Fruit fly (Drosophila melanogaster) whole organism, embryonic: Measurements from ENCODE around the gene vkg.

Experiments
- ATbp ChIP-seq: fragments of 200-800 bp; sonication (Bioruptor generic); optimal IDR thresholded peaks from 2 replicates; lab custom pipeline; 2017; ENCODE audit warnings: missing biosample characterization, mild to moderate bottlenecking, missing genetic modification characterization, missing genetic modification reagents
- Aef1 ChIP-seq: fragments of 200-800 bp; sonication (Bioruptor generic); IDR thresholded peaks from 3 replicates; pipeline ENCODE4 v1.3.6; 2022; ENCODE audit warnings: missing biosample characterization, missing genetic modification characterization
- Bgb ChIP-seq: fragments of 200-800 bp; sonication (Bioruptor generic); IDR thresholded peaks from 2 replicates; pipeline ENCODE4 v1.3.6; 2022; ENCODE audit warnings: missing biosample characterization, missing genetic modification characterization; ENCODE audit not compliant: partially characterized antibody
- CG10543 ChIP-seq: fragments of 200-800 bp; sonication (Bioruptor generic); optimal IDR thresholded peaks from 3 replicates; lab custom pipeline; 2017; ENCODE audit warnings: missing biosample characterization, mild to moderate bottlenecking, missing genetic modification characterization, moderate library complexity
- CG11093 ChIP-seq: fragments of 200-800 bp; sonication (Bioruptor generic); IDR thresholded peaks from 3 replicates; pipeline ENCODE4 v1.3.6; 2022; ENCODE audit warnings: missing biosample characterization, missing genetic modification characterization
- CG12769 ChIP-seq: fragments of 200-800 bp; sonication (Bioruptor generic); optimal IDR thresholded peaks from 2 replicates; lab custom pipeline; 2019; ENCODE audit warnings: missing biosample characterization, mild to moderate bottlenecking, missing genetic modification characterization, moderate library complexity
- CG16815 ChIP-seq: fragments of 200-800 bp; sonication (Bioruptor generic); optimal IDR thresholded peaks from 3 replicates; lab custom pipeline; 2017; ENCODE audit warnings: missing biosample characterization, mild to moderate bottlenecking, missing genetic modification characterization
- CG17568 ChIP-seq: fragments of 200-800 bp; sonication (Bioruptor generic); optimal IDR thresholded peaks from 2 replicates; lab custom pipeline; 2018; ENCODE audit warnings: missing biosample characterization, mild to moderate bottlenecking, missing genetic modification characterization, moderate library complexity
- CG3163 ChIP-seq: fragments of 200-800 bp; sonication (Bioruptor generic); optimal IDR thresholded peaks from 3 replicates; lab custom pipeline; 2016; ENCODE audit warnings: missing biosample characterization, missing genetic modification characterization
- CG34422 ChIP-seq: fragments of 200-800 bp; sonication (Bioruptor generic); IDR thresholded peaks from 3 replicates; pipeline ENCODE4 v1.3.6; 2022; ENCODE audit warnings: missing biosample characterization, missing genetic modification characterization
- CG43689 ChIP-seq: fragments of 200-800 bp; sonication (Bioruptor generic); IDR thresholded peaks from 2 replicates; pipeline ENCODE4 v1.3.6; 2022; ENCODE audit warnings: missing biosample characterization, missing genetic modification characterization
- CG6254 ChIP-seq: fragments of 200-800 bp; sonication (Bioruptor generic); optimal IDR thresholded peaks from 3 replicates; lab custom pipeline; 2017; ENCODE audit warnings: mild to moderate bottlenecking, missing biosample characterization, missing genetic modification reagents, missing genetic modification characterization
- CG7372 ChIP-seq: fragments of 200-800 bp; sonication (Bioruptor generic); IDR thresholded peaks from 2 replicates; pipeline ENCODE4 v1.3.6; 2022; ENCODE audit warnings: missing biosample characterization, missing genetic modification characterization
- CG8089 ChIP-seq: fragments of 200-800 bp; sonication (Bioruptor generic); optimal IDR thresholded peaks from 3 replicates; lab custom pipeline; 2016; ENCODE audit warnings: missing biosample characterization, missing genetic modification characterization
- Chrac-16 ChIP-seq: fragments of 200-800 bp; sonication (Bioruptor generic); optimal IDR thresholded peaks from 3 replicates; lab custom pipeline; 2016; ENCODE audit warnings: missing biosample characterization, missing genetic modification characterization
- Deaf1 ChIP-seq: fragments of 200-800 bp; optimal IDR thresholded peaks from 3 replicates; lab custom pipeline; 2019; ENCODE audit warnings: missing biosample characterization, mild to moderate bottlenecking, missing genetic modification characterization, moderate library complexity
- Dfd ChIP-seq, 2 experiments: fragments of >200 bp; optimal IDR thresholded peaks; 2 replicates each; lab custom pipeline; 2017; ENCODE audit warnings: missing biosample characterization in 2 of 2, missing genetic modification characterization in 2 of 2
- E2f1 ChIP-seq: fragments of 200-800 bp; sonication (Bioruptor generic); IDR thresholded peaks from 2 replicates; pipeline ENCODE4 v1.3.6; 2022; ENCODE audit warnings: missing biosample characterization, missing genetic modification characterization
- Gsc ChIP-seq: fragments of 200-800 bp; sonication (Bioruptor generic); IDR thresholded peaks from 2 replicates; pipeline ENCODE4 v1.3.6; 2022; ENCODE audit warnings: missing biosample characterization, missing genetic modification characterization
- HLHmδ ChIP-seq: fragments of 200-800 bp; sonication (Bioruptor generic); optimal IDR thresholded peaks from 2 replicates; lab custom pipeline; 2018; ENCODE audit warnings: missing biosample characterization, mild to moderate bottlenecking, missing genetic modification characterization, moderate library complexity
- Hr78 ChIP-seq, 2 experiments: fragments of 200-800 bp in 1 of 2; fragments of >200 bp in 1 of 2; sonication (Bioruptor generic) in 1 of 2; optimal IDR thresholded peaks; 2 replicates each; lab custom pipeline; 2017 to 2019; ENCODE audit warnings: missing biosample characterization in 2 of 2, missing genetic modification characterization in 2 of 2, mild to moderate bottlenecking in 1 of 2, moderate library complexity in 1 of 2
- Hsf ChIP-seq: fragments of 200-800 bp; sonication (Bioruptor generic); optimal IDR thresholded peaks from 3 replicates; lab custom pipeline; 2016; ENCODE audit warnings: missing biosample characterization, missing genetic modification characterization
- Jarid2 ChIP-seq: fragments of 200-800 bp; sonication (Bioruptor generic); optimal IDR thresholded peaks from 3 replicates; lab custom pipeline; 2017; ENCODE audit warnings: mild to moderate bottlenecking, missing biosample characterization, missing genetic modification reagents, missing genetic modification characterization
- Nf-YC ChIP-seq: fragments of 200-800 bp; optimal IDR thresholded peaks from 3 replicates; lab custom pipeline; 2019; ENCODE audit warnings: missing biosample characterization, mild to moderate bottlenecking, missing genetic modification characterization, moderate library complexity
- Optix ChIP-seq: fragments of 200-800 bp; sonication (Bioruptor generic); IDR thresholded peaks from 3 replicates; pipeline ENCODE4 v1.3.6; 2022; ENCODE audit warnings: missing biosample characterization, missing genetic modification characterization
- PHDP ChIP-seq: fragments of 200-800 bp; sonication (Bioruptor generic); optimal IDR thresholded peaks from 3 replicates; lab custom pipeline; 2018; ENCODE audit warnings: missing biosample characterization, mild to moderate bottlenecking, missing genetic modification characterization, moderate library complexity
- Spps ChIP-seq: fragments of 200-800 bp; sonication (Bioruptor generic); optimal IDR thresholded peaks from 2 replicates; lab custom pipeline; 2018; ENCODE audit warnings: missing biosample characterization, mild to moderate bottlenecking, missing genetic modification characterization
- Usf ChIP-seq: fragments of 200-800 bp; sonication (Bioruptor generic); optimal IDR thresholded peaks from 2 replicates; lab custom pipeline; 2017; ENCODE audit warnings: missing genotype, missing biosample characterization, missing genetic modification characterization
- al ChIP-seq: fragments of 200-800 bp; sonication (Bioruptor generic); IDR thresholded peaks from 2 replicates; pipeline ENCODE4 v1.3.6; 2022; ENCODE audit warnings: missing biosample characterization, missing genetic modification characterization
- bab2 ChIP-seq: fragments of 200-800 bp; sonication (Bioruptor generic); optimal IDR thresholded peaks from 2 replicates; lab custom pipeline; 2016; ENCODE audit warnings: missing biosample characterization, missing genetic modification characterization
- cad ChIP-seq: fragments of >200 bp; optimal IDR thresholded peaks from 2 replicates; lab custom pipeline; 2017; ENCODE audit warnings: missing biosample characterization, missing genetic modification characterization
- caup ChIP-seq: fragments of 200-800 bp; sonication (Bioruptor generic); optimal IDR thresholded peaks from 3 replicates; lab custom pipeline; 2017; ENCODE audit warnings: missing biosample characterization, mild to moderate bottlenecking, missing genetic modification characterization, moderate library complexity; ENCODE audit not compliant: severe bottlenecking
- chif ChIP-seq, 2 experiments: fragments of 200-800 bp; sonication (Bioruptor generic); optimal IDR thresholded peaks; 3 replicates each; lab custom pipeline; 2016; ENCODE audit warnings: missing biosample characterization in 2 of 2, missing genetic modification characterization in 2 of 2
- en ChIP-seq: fragments of 200-800 bp; sonication (Bioruptor generic); optimal IDR thresholded peaks from 2 replicates; lab custom pipeline; 2016; ENCODE audit warnings: missing biosample characterization, missing genetic modification characterization
- fd96Cb ChIP-seq: fragments of 200-800 bp; sonication (Bioruptor generic); optimal IDR thresholded peaks from 2 replicates; lab custom pipeline; 2018; ENCODE audit warnings: missing biosample characterization, mild to moderate bottlenecking, missing genetic modification characterization, moderate library complexity
- ind ChIP-seq: fragments of 200-800 bp; sonication (Bioruptor generic); optimal IDR thresholded peaks from 3 replicates; lab custom pipeline; 2016; ENCODE audit warnings: missing biosample characterization, missing genetic modification characterization
- lbe ChIP-seq: fragments of 200-800 bp; sonication (Bioruptor generic); optimal IDR thresholded peaks from 2 replicates; lab custom pipeline; 2016; ENCODE audit warnings: missing biosample characterization, mild to moderate bottlenecking, missing genetic modification characterization
- lov ChIP-seq, 2 experiments: fragments of 200-800 bp in 1 of 2; fragments of >200 bp in 1 of 2; sonication (Bioruptor generic) in 1 of 2; IDR thresholded peaks in 1 of 2; optimal IDR thresholded peaks in 1 of 2; 2 replicates in 1 of 2; 3 replicates in 1 of 2; pipeline versions ENCODE4 v1.3.6 to Lab custom; 2017 to 2022; ENCODE audit warnings: missing biosample characterization in 1 of 2, missing genetic modification characterization in 1 of 2
- onecut ChIP-seq: fragments of 200-800 bp; sonication (Bioruptor generic); IDR thresholded peaks from 2 replicates; pipeline ENCODE4 v1.3.6; 2022; ENCODE audit warnings: missing biosample characterization, missing genetic modification characterization
- ro ChIP-seq: fragments of 200-800 bp; sonication (Bioruptor generic); IDR thresholded peaks from 2 replicates; pipeline ENCODE4 v1.3.6; 2022; ENCODE audit warnings: missing biosample characterization, missing genetic modification characterization
- row ChIP-seq: fragments of 200-800 bp; sonication (Bioruptor generic); IDR thresholded peaks from 3 replicates; pipeline ENCODE4 v1.3.6; 2022; ENCODE audit warnings: missing biosample characterization, missing genetic modification characterization
- scrt ChIP-seq: fragments of 200-800 bp; sonication (Bioruptor generic); optimal IDR thresholded peaks from 2 replicates; lab custom pipeline; 2018; ENCODE audit warnings: missing biosample characterization, mild to moderate bottlenecking, missing genetic modification characterization, moderate library complexity
- sens ChIP-seq: fragments of 200-800 bp; sonication (Bioruptor generic); peaks from one replicate; lab custom pipeline; 2016; ENCODE audit warnings: missing biosample characterization, missing genetic modification characterization
- seq ChIP-seq: fragments of 200-800 bp; sonication (Bioruptor generic); IDR thresholded peaks from 2 replicates; pipeline ENCODE4 v1.3.6; 2022; ENCODE audit warnings: missing biosample characterization, missing genetic modification characterization
- tap ChIP-seq: fragments of 200-800 bp; optimal IDR thresholded peaks from 3 replicates; lab custom pipeline; 2019; ENCODE audit warnings: missing biosample characterization, mild to moderate bottlenecking, missing genetic modification characterization, moderate library complexity
- tup ChIP-seq: fragments of 200-800 bp; sonication (Bioruptor generic); optimal IDR thresholded peaks from 2 replicates; lab custom pipeline; 2016; ENCODE audit warnings: missing biosample characterization, mild to moderate bottlenecking, missing genetic modification characterization, moderate library complexity
- usp ChIP-seq: fragments of >200 bp; optimal IDR thresholded peaks from 2 replicates; lab custom pipeline; 2017; ENCODE audit warnings: missing biosample characterization, missing genetic modification characterization
- vfl ChIP-seq: fragments of 200-800 bp; sonication (Bioruptor generic); optimal IDR thresholded peaks from 2 replicates; lab custom pipeline; 2016; ENCODE audit warnings: missing biosample characterization, missing genetic modification characterization
- zen2 ChIP-seq: fragments of 200-800 bp; sonication (Bioruptor generic); IDR thresholded peaks from 3 replicates; pipeline ENCODE4 v1.3.6; 2022; ENCODE audit warnings: missing biosample characterization, missing genetic modification characterization; ENCODE audit not compliant: partially characterized antibody

Gene vkg

dm6 chr2L:5052367-5052914 is 24.4 kb upstream of the vkg start, which contains the start of gene senju (continued):
- TF ChIP-seq fd96Cb (tag; lab: Kevin White, UChicago) (peak; percentile 61), PHDP (peak; percentile 87), scrt (GFP tag; lab: Kevin White, UChicago) (peak; percentile 65), Hsf (peak; percentile 80), chif (GFP tag; optimal IDR thresholded peaks at IDR 0.05; lab: Kevin White, UChicago) (peak; percentile 82 to 84), Hr78 (GFP tag; optimal IDR thresholded peaks at IDR 0.05; lab: Kevin White, UChicago) (peak in 1 of 2 experiments; percentile 59), lbe (peak; percentile 69), CG11093 (GFP tag; lab: Robert Waterston, UW) (peak; percentile 61; the same call in 2 of the 3 replicates), CG10543 (GFP tag; lab: Kevin White, UChicago) (peak; percentile 88), CG17568 (GFP tag; lab: Kevin White, UChicago) (peak; percentile 61), CG8089 (GFP tag; lab: Kevin White, UChicago) (peak; percentile 80), Optix (GFP tag; lab: Robert Waterston, UW) (peak; percentile 81), ind (GFP tag; lab: Kevin White, UChicago) (peak; percentile 78), lov (optimal IDR thresholded peaks at IDR 0.05; lab: Kevin White, UChicago) (no peak), lov (GFP tag; IDR thresholded peaks at IDR 0.05; lab: Robert Waterston, UW) (peak; percentile 55; the same call in 2 of the 3 replicates), zen2 (GFP tag; lab: Robert Waterston, UW) (no peak), sens (peak; percentile 98), Chrac-16 (GFP tag; lab: Kevin White, UChicago) (peak; percentile 90), CG7372 (GFP tag; lab: Robert Waterston, UW) (0 out of 2 replicates have a peak, but pooled peaks have one; percentile 30), tap (peak; percentile 50), CG6254 (GFP tag; lab: Kevin White, UChicago) (peak; percentile 75), Gsc (GFP tag; lab: Robert Waterston, UW) (no peak), Nf-YC (peak; percentile 73), Dfd (GFP tag; optimal IDR thresholded peaks at IDR 0.05; lab: Kevin White, UChicago) (no peak), Spps (tag; lab: Kevin White, UChicago) (peak; percentile 46), CG16815 (peak; percentile 73), Usf (GFP tag; lab: Kevin White, UChicago) (peak; percentile 79), cad (GFP tag; lab: Kevin White, UChicago) (no peak), ro (GFP tag; lab: Robert Waterston, UW) (peak; percentile 43; the same call in 1 of the 2 replicates), tup (no peak), Deaf1 (tag; lab: Kevin White, UChicago) (peak; percentile 86), CG34422 (GFP tag; lab: Robert Waterston, UW) (peak; percentile 94), row (GFP tag; lab: Robert Waterston, UW) (peak; percentile 73), HLHmδ (peak; percentile 76), CG12769 (tag; lab: Kevin White, UChicago) (peak; percentile 82), ATbp (GFP tag; lab: Kevin White, UChicago) (peak; percentile 87), CG43689 (GFP tag; lab: Robert Waterston, UW) (peak; percentile 76), al (peak; percentile 39; the same call in 1 of the 2 replicates), en (peak; percentile 62), seq (GFP tag; lab: Robert Waterston, UW) (peak; percentile 81), Jarid2 (GFP tag; lab: Kevin White, UChicago) (peak; percentile 56), E2f1 (peak; percentile 74), Bgb (peak; percentile 48; the same call in 1 of the 2 replicates), usp (GFP tag; lab: Kevin White, UChicago) (no peak), vfl (GFP tag; lab: Kevin White, UChicago) (peak; percentile 82), caup (GFP tag; lab: Kevin White, UChicago) (peak; percentile 92), CG3163 (peak; percentile 73), onecut (GFP tag; lab: Robert Waterston, UW) (peak; percentile 84), bab2 (GFP tag; lab: Kevin White, UChicago) (peak; percentile 91), Aef1 (GFP tag; lab: Robert Waterston, UW) (peak; percentile 79)
